Fruit fly (Drosophila melanogaster): ENCODE data around the gene Myc.

Gene Myc

dm6 chrX:3403411-3403810, 30.5 kb downstream of the Myc start (continued):
- TF ChIP-seq emc (GFP tag; optimal IDR thresholded peaks at IDR 0.05) = no peak
- no peak for TF ChIP-seq tll (GFP tag; optimal IDR thresholded peaks at IDR 0.05)
- peak; percentile 16 for TF ChIP-seq ind (GFP tag; optimal IDR thresholded peaks at IDR 0.05)
- no peak for TF ChIP-seq hth (optimal IDR thresholded peaks at IDR 0.05)
- no peak for TF ChIP-seq nau (GFP tag; optimal IDR thresholded peaks at IDR 0.05)
- peak; percentile 27 for TF ChIP-seq CG18599 (GFP tag; optimal IDR thresholded peaks at IDR 0.05)
- no peak for TF ChIP-seq CG10654 (GFP tag; optimal IDR thresholded peaks at IDR 0.05)
- TF ChIP-seq gce (GFP tag; IDR thresholded peaks at IDR 0.05) = 0 out of 3 replicates have a peak, but pooled peaks have one; percentile 20
- TF ChIP-seq CkIIα-i1 (GFP tag; IDR thresholded peaks at IDR 0.05) = no peak
- no peak for TF ChIP-seq Sry-δ (GFP tag; optimal IDR thresholded peaks at IDR 0.05)
- TF ChIP-seq Chrac-16 (GFP tag; optimal IDR thresholded peaks at IDR 0.05) = no peak
- TF ChIP-seq bigmax (GFP tag; optimal IDR thresholded peaks at IDR 0.05) = no peak
- peak; percentile 57 for TF ChIP-seq CG2120 (GFP tag; optimal IDR thresholded peaks at IDR 0.05)
- no peak for TF ChIP-seq da (GFP tag; optimal IDR thresholded peaks at IDR 0.05)
- no peak for TF ChIP-seq pros (GFP tag; optimal IDR thresholded peaks at IDR 0.05)
- TF ChIP-seq Oaz (GFP tag; IDR thresholded peaks at IDR 0.05) = no peak
- no peak for TF ChIP-seq bbx (GFP tag; IDR thresholded peaks at IDR 0.05; ENCODE audit: partially characterized antibody)
- no peak for TF ChIP-seq CG6791 (GFP tag; IDR thresholded peaks at IDR 0.05; ENCODE audit: partially characterized antibody)
- 0 out of 2 replicates have a peak, but pooled peaks have one; percentile 14 for TF ChIP-seq al (GFP tag; IDR thresholded peaks at IDR 0.05)
- TF ChIP-seq dimm (GFP tag; IDR thresholded peaks at IDR 0.05) = no peak
- no peak for TF ChIP-seq sisA (GFP tag; IDR thresholded peaks at IDR 0.05)
- TF ChIP-seq Hey (tag; optimal IDR thresholded peaks at IDR 0.05) = no peak
- peak; percentile 8 for TF ChIP-seq Side (GFP tag; optimal IDR thresholded peaks at IDR 0.05)
- TF ChIP-seq CG10321 (GFP tag; IDR thresholded peaks at IDR 0.05) = no peak
- no peak for TF ChIP-seq CG6683 (GFP tag; optimal IDR thresholded peaks at IDR 0.05)
- TF ChIP-seq HLH4C (GFP tag; IDR thresholded peaks at IDR 0.05; ENCODE audit: partially characterized antibody) = 0 out of 3 replicates have a peak, but pooled peaks have one; percentile 32
- TF ChIP-seq Adf1 (GFP tag; IDR thresholded peaks at IDR 0.05) = no peak
- peak; percentile 3 for TF ChIP-seq CG8944 (GFP tag; optimal IDR thresholded peaks at IDR 0.05)
- TF ChIP-seq bsh (GFP tag; optimal IDR thresholded peaks at IDR 0.05) = peak in 1 of 2 experiments; percentile 34
- no peak for TF ChIP-seq lbe (GFP tag; optimal IDR thresholded peaks at IDR 0.05)
- no peak for TF ChIP-seq Bdp1 (GFP tag; optimal IDR thresholded peaks at IDR 0.05)
- TF ChIP-seq dmrt11E (tag; optimal IDR thresholded peaks at IDR 0.05) = no peak
- peak; percentile 9 for TF ChIP-seq Oli (tag; optimal IDR thresholded peaks at IDR 0.05)
- TF ChIP-seq maf-S (GFP tag; optimal IDR thresholded peaks at IDR 0.05) = no peak
- TF ChIP-seq Six4 (GFP tag; optimal IDR thresholded peaks at IDR 0.05) = no peak
- no peak for TF ChIP-seq GATAe (GFP tag; conservative IDR thresholded peaks at IDR 0.05)
- no peak for TF ChIP-seq p53 (GFP tag; optimal IDR thresholded peaks at IDR 0.05)
- no peak for TF ChIP-seq CG3281 (GFP tag; optimal IDR thresholded peaks at IDR 0.05)
- peak; percentile 13 for TF ChIP-seq CG13424 (tag; optimal IDR thresholded peaks at IDR 0.05)
- TF ChIP-seq dan (GFP tag; IDR thresholded peaks at IDR 0.05) = no peak
- TF ChIP-seq CG13123 (GFP tag; optimal IDR thresholded peaks at IDR 0.05) = no peak
- TF ChIP-seq Doc3 (GFP tag; IDR thresholded peaks at IDR 0.05; ENCODE audit: partially characterized antibody) = no peak
- no peak for TF ChIP-seq CG2199 (GFP tag; IDR thresholded peaks at IDR 0.05)
- no peak for TF ChIP-seq CG34422 (GFP tag; IDR thresholded peaks at IDR 0.05)
- TF ChIP-seq CG3065 (GFP tag; optimal IDR thresholded peaks at IDR 0.05) = no peak
- no peak for TF ChIP-seq CG4707 (GFP tag; optimal IDR thresholded peaks at IDR 0.05)
- peak; percentile 64 for TF ChIP-seq Ptx1 (GFP tag; IDR thresholded peaks at IDR 0.05)
- no peak for TF ChIP-seq CG6254 (GFP tag; optimal IDR thresholded peaks at IDR 0.05)
- peak; percentile 22 to 24 for TF ChIP-seq Pdp1 (GFP tag; optimal IDR thresholded peaks at IDR 0.05)
- TF ChIP-seq nom (GFP tag; optimal IDR thresholded peaks at IDR 0.05) = no peak
- no peak for TF ChIP-seq bcd (GFP tag; optimal IDR thresholded peaks at IDR 0.05)
